Fruit fly (Drosophila melanogaster): Measurements from ENCODE around the gene CG34051.

DNA sequence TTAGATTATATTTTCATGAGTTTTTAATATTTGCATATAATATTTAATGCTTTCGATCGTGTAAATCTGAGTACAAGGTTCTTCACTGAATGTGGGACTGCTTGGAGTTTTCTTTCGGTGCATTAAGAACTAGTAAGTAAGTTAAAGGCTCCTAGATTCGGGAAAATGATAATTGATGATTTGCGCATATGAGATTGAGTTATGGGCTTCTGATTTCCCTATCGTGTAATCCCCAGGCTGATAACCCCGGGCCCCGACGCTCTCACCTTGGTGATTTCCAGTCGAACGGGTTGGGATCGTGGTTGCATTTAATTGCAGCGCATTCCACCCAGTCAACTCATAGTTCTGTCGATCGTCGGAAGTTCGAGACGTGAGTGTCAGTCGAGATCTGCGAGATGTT lies 3.0 kb upstream of the CG34051 start, which contains the start of gene CG10680:
- TF ChIP-seq CG8478 (optimal IDR thresholded peaks at IDR 0.05) (no peak), CTCF (optimal IDR thresholded peaks at IDR 0.05) (no peak)
